Fruit fly (Drosophila melanogaster) S2 (cell line): ENCODE results near the gene CG7632.

Experiments used
- CG8478 ChIP-seq: fragments of >200 bp; optimal IDR thresholded peaks from 2 replicates; lab custom pipeline; 2018
- CTCF ChIP-seq, 2 experiments: fragments of >200 bp; optimal IDR thresholded peaks; 2 replicates each; lab custom pipeline; 2018

DNA sequence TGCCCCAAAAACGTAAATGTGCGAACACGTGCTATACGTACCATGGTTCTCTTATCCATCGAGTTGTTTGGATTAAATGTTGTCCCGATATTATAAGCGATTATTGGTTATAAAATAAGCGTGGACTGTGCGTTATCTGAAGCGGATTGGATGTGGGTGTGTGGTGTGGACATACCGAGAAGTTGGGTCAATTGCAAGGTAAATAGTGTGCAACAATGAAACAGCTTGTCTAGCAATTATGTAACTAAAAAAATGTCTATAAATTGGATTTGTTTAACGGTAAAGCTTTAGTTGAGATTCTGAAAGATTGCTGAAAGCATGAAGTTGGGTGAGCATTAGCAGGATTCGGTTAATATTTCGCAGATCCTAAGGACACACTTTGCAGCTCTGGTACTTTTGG is 46.8 kb upstream of the CG7632 start, which contains the start of gene CG43218:
- TF ChIP-seq CG8478 (lab: Kevin White, UChicago) (no peak), CTCF (optimal IDR thresholded peaks at IDR 0.05; lab: Kevin White, UChicago) (no peak)
